Fruit fly (Drosophila melanogaster) whole organism, embryonic: Measurements from ENCODE around the gene Tomosyn.

Source experiments
- Atf3 ChIP-seq: fragments of 200-800 bp; sonication (Bioruptor generic); optimal IDR thresholded peaks from 3 replicates; lab custom pipeline; 2016; ENCODE audit warnings: missing biosample characterization, missing genetic modification characterization
- Blimp-1 ChIP-seq: fragments of 200-800 bp; sonication (Bioruptor generic); optimal IDR thresholded peaks from 3 replicates; lab custom pipeline; 2018; ENCODE audit warnings: missing biosample characterization, missing genetic modification characterization, mild to moderate bottlenecking, moderate library complexity, missing genetic modification reagents
- CG1024 ChIP-seq: fragments of 200-800 bp; sonication (Bioruptor generic); IDR thresholded peaks from 2 replicates; pipeline ENCODE4 v1.3.6; 2022; ENCODE audit warnings: missing biosample characterization, missing genetic modification characterization
- CG10462 ChIP-seq: fragments of 200-800 bp; sonication (Bioruptor generic); optimal IDR thresholded peaks from 2 replicates; lab custom pipeline; 2016; ENCODE audit warnings: missing biosample characterization, missing genetic modification characterization
- CG11085 ChIP-seq: fragments of 200-800 bp; sonication (Bioruptor generic); IDR thresholded peaks from 2 replicates; pipeline ENCODE4 v1.3.6; 2022; ENCODE audit warnings: missing biosample characterization, missing genetic modification characterization
- CG11504 ChIP-seq: fragments of 200-800 bp; sonication (Bioruptor generic); optimal IDR thresholded peaks from 3 replicates; lab custom pipeline; 2019; ENCODE audit warnings: missing biosample characterization, mild to moderate bottlenecking, missing genetic modification characterization, moderate library complexity
- CG13894 ChIP-seq: fragments of 200-800 bp; sonication (Bioruptor generic); optimal IDR thresholded peaks from 3 replicates; lab custom pipeline; 2018; ENCODE audit warnings: missing biosample characterization, mild to moderate bottlenecking, missing genetic modification characterization, moderate library complexity
- CG14710 ChIP-seq: fragments of 200-800 bp; sonication (Bioruptor generic); optimal IDR thresholded peaks from 3 replicates; lab custom pipeline; 2019; ENCODE audit warnings: missing biosample characterization, mild to moderate bottlenecking, missing genetic modification characterization, moderate library complexity
- CG15479 ChIP-seq: fragments of 200-800 bp; sonication (Bioruptor generic); optimal IDR thresholded peaks from 3 replicates; lab custom pipeline; 2019; ENCODE audit warnings: missing biosample characterization, mild to moderate bottlenecking, missing genetic modification characterization, moderate library complexity
- CG17328 ChIP-seq: fragments of 200-800 bp; sonication (Bioruptor generic); IDR thresholded peaks from 2 replicates; pipeline ENCODE4 v1.3.6; 2022; ENCODE audit warnings: missing biosample characterization, missing genetic modification characterization
- CG2116 ChIP-seq: fragments of 200-800 bp; sonication (Bioruptor generic); optimal IDR thresholded peaks from 3 replicates; lab custom pipeline; 2018; ENCODE audit warnings: missing biosample characterization, mild to moderate bottlenecking, missing genetic modification characterization
- CG3281 ChIP-seq: fragments of 200-800 bp; sonication (Bioruptor generic); optimal IDR thresholded peaks from 3 replicates; lab custom pipeline; 2017; ENCODE audit warnings: missing biosample characterization, mild to moderate bottlenecking, missing genetic modification characterization
- CG6272 ChIP-seq: fragments of 200-800 bp; sonication (Bioruptor generic); IDR thresholded peaks from 2 replicates; pipeline ENCODE4 v1.3.6; 2022; ENCODE audit warnings: missing biosample characterization, missing genetic modification characterization
- CG6689 ChIP-seq: fragments of 200-800 bp; sonication (Bioruptor generic); IDR thresholded peaks from 2 replicates; pipeline ENCODE4 v1.3.6; 2022; ENCODE audit warnings: missing biosample characterization, missing genetic modification characterization
- CG9609 ChIP-seq: fragments of 200-800 bp; sonication (Bioruptor generic); optimal IDR thresholded peaks from 3 replicates; lab custom pipeline; 2016; ENCODE audit warnings: missing biosample characterization, missing genetic modification characterization
- CG9932 ChIP-seq: fragments of 200-800 bp; sonication (Bioruptor generic); IDR thresholded peaks from 2 replicates; pipeline ENCODE4 v1.3.6; 2022; ENCODE audit warnings: missing biosample characterization, missing genetic modification characterization
- Camta ChIP-seq: fragments of 200-800 bp; sonication (Bioruptor generic); optimal IDR thresholded peaks from 2 replicates; lab custom pipeline; 2016; ENCODE audit warnings: missing biosample characterization, missing genetic modification characterization
- CrebB ChIP-seq: fragments of 200-800 bp; sonication (Bioruptor generic); optimal IDR thresholded peaks from 3 replicates; lab custom pipeline; 2018; ENCODE audit warnings: missing biosample characterization, mild to moderate bottlenecking, missing genetic modification characterization
- D19B ChIP-seq: fragments of 200-800 bp; sonication (Bioruptor generic); optimal IDR thresholded peaks from 2 replicates; lab custom pipeline; 2017; ENCODE audit warnings: missing biosample characterization, mild to moderate bottlenecking, missing genetic modification characterization
- HLH4C ChIP-seq: fragments of 200-800 bp; sonication (Bioruptor generic); IDR thresholded peaks from 3 replicates; pipeline ENCODE4 v1.3.6; 2022; ENCODE audit warnings: missing biosample characterization, missing genetic modification characterization; ENCODE audit not compliant: partially characterized antibody
- Jarid2 ChIP-seq: fragments of 200-800 bp; sonication (Bioruptor generic); optimal IDR thresholded peaks from 3 replicates; lab custom pipeline; 2017; ENCODE audit warnings: mild to moderate bottlenecking, missing biosample characterization, missing genetic modification reagents, missing genetic modification characterization
- Lpt ChIP-seq: fragments of >200 bp; optimal IDR thresholded peaks from 2 replicates; lab custom pipeline; 2018; ENCODE audit warnings: missing biosample characterization, missing genetic modification characterization
- MESR4 ChIP-seq: fragments of 200-800 bp; sonication (Bioruptor generic); optimal IDR thresholded peaks from 2 replicates; lab custom pipeline; 2018; ENCODE audit warnings: missing biosample characterization, mild to moderate bottlenecking, missing genetic modification characterization, moderate library complexity
- Opbp ChIP-seq: fragments of 200-800 bp; sonication (Bioruptor generic); IDR thresholded peaks from 3 replicates; pipeline ENCODE4 v1.3.6; 2022; ENCODE audit warnings: missing biosample characterization, missing genetic modification characterization; ENCODE audit not compliant: partially characterized antibody
- Side ChIP-seq: fragments of 200-800 bp; sonication (Bioruptor generic); optimal IDR thresholded peaks from 2 replicates; lab custom pipeline; 2016; ENCODE audit warnings: missing biosample characterization, missing genetic modification characterization
- Xbp1 ChIP-seq: fragments of 200-800 bp; sonication (Bioruptor generic); optimal IDR thresholded peaks from 3 replicates; lab custom pipeline; 2016; ENCODE audit warnings: missing biosample characterization, mild to moderate bottlenecking, missing genetic modification characterization
- ab ChIP-seq: fragments of 200-800 bp; sonication (Bioruptor generic); optimal IDR thresholded peaks from 2 replicates; lab custom pipeline; 2016; ENCODE audit warnings: missing biosample characterization, missing genetic modification characterization
- ase ChIP-seq: fragments of 200-800 bp; sonication (Bioruptor generic); IDR thresholded peaks from 3 replicates; pipeline ENCODE4 v1.3.6; 2022; ENCODE audit warnings: missing biosample characterization, missing genetic modification characterization
- cato ChIP-seq: fragments of 200-800 bp; sonication (Bioruptor generic); optimal IDR thresholded peaks from 2 replicates; lab custom pipeline; 2016; ENCODE audit warnings: missing biosample characterization, missing genetic modification characterization, borderline replicate concordance
- caup ChIP-seq: fragments of 200-800 bp; sonication (Bioruptor generic); optimal IDR thresholded peaks from 3 replicates; lab custom pipeline; 2017; ENCODE audit warnings: missing biosample characterization, mild to moderate bottlenecking, missing genetic modification characterization, moderate library complexity; ENCODE audit not compliant: severe bottlenecking
- chm ChIP-seq: fragments of 200-800 bp; sonication (Bioruptor generic); IDR thresholded peaks from 2 replicates; pipeline ENCODE4 v1.3.6; 2022; ENCODE audit warnings: missing biosample characterization, missing genetic modification characterization
- da ChIP-seq: fragments of 200-800 bp; sonication (Bioruptor generic); optimal IDR thresholded peaks from 2 replicates; lab custom pipeline; 2016; ENCODE audit warnings: missing biosample characterization, missing genetic modification characterization
- dm ChIP-seq: fragments of 200-800 bp; sonication (Bioruptor generic); optimal IDR thresholded peaks from 3 replicates; lab custom pipeline; 2016; ENCODE audit warnings: missing biosample characterization, missing genetic modification characterization
- ems ChIP-seq: fragments of 200-800 bp; sonication (Bioruptor generic); optimal IDR thresholded peaks from 3 replicates; lab custom pipeline; 2016; ENCODE audit warnings: missing biosample characterization, missing genetic modification characterization
- exex ChIP-seq: fragments of 200-800 bp; sonication (Bioruptor generic); optimal IDR thresholded peaks from 4 replicates; lab custom pipeline; 2018; ENCODE audit warnings: missing biosample characterization, mild to moderate bottlenecking, missing genetic modification characterization, moderate library complexity
- fru ChIP-seq: fragments of >200 bp; optimal IDR thresholded peaks from 2 replicates; lab custom pipeline; 2017
- gro ChIP-seq: fragments of 200-800 bp; sonication (Bioruptor generic); optimal IDR thresholded peaks from 2 replicates; lab custom pipeline; 2016; ENCODE audit warnings: missing biosample characterization, missing genetic modification characterization
- ind ChIP-seq: fragments of 200-800 bp; sonication (Bioruptor generic); optimal IDR thresholded peaks from 3 replicates; lab custom pipeline; 2016; ENCODE audit warnings: missing biosample characterization, missing genetic modification characterization
- kah ChIP-seq: fragments of 200-800 bp; sonication (Bioruptor generic); optimal IDR thresholded peaks from 2 replicates; lab custom pipeline; 2018; ENCODE audit warnings: missing biosample characterization, mild to moderate bottlenecking, missing genetic modification characterization
- kay ChIP-seq: fragments of 200-800 bp; sonication (Bioruptor generic); optimal IDR thresholded peaks from 2 replicates; lab custom pipeline; 2016; ENCODE audit warnings: missing biosample characterization, missing genetic modification characterization
- klu ChIP-seq: fragments of 200-800 bp; sonication (Bioruptor generic); IDR thresholded peaks from 2 replicates; pipeline ENCODE4 v1.3.6; 2022; ENCODE audit warnings: missing biosample characterization, missing genetic modification characterization
- lbe ChIP-seq: fragments of 200-800 bp; sonication (Bioruptor generic); optimal IDR thresholded peaks from 2 replicates; lab custom pipeline; 2016; ENCODE audit warnings: missing biosample characterization, mild to moderate bottlenecking, missing genetic modification characterization
- mirr ChIP-seq: fragments of 200-800 bp; sonication (Bioruptor generic); optimal IDR thresholded peaks from 3 replicates; lab custom pipeline; 2018; ENCODE audit warnings: missing biosample characterization, mild to moderate bottlenecking, missing genetic modification characterization
- p53 ChIP-seq: fragments of 200-800 bp; sonication (Bioruptor generic); optimal IDR thresholded peaks from 2 replicates; lab custom pipeline; 2016; ENCODE audit warnings: missing biosample characterization, missing genetic modification characterization
- pho ChIP-seq: fragments of 200-800 bp; sonication (Bioruptor generic); optimal IDR thresholded peaks from 2 replicates; lab custom pipeline; 2016; ENCODE audit warnings: missing biosample characterization, missing genetic modification characterization
- pita ChIP-seq: fragments of 200-800 bp; sonication (Bioruptor generic); optimal IDR thresholded peaks from 2 replicates; lab custom pipeline; 2017; ENCODE audit warnings: missing biosample characterization, mild to moderate bottlenecking, missing genetic modification characterization
- psq ChIP-seq: fragments of 200-800 bp; sonication (Bioruptor generic); optimal IDR thresholded peaks from 2 replicates; lab custom pipeline; 2017; ENCODE audit warnings: missing biosample characterization, missing genetic modification characterization
- ranshi ChIP-seq: fragments of 200-800 bp; sonication (Bioruptor generic); IDR thresholded peaks from 2 replicates; pipeline ENCODE4 v1.3.6; 2022; ENCODE audit warnings: missing biosample characterization, missing genetic modification characterization
- run ChIP-seq: fragments of 200-800 bp; sonication (Bioruptor generic); optimal IDR thresholded peaks from 3 replicates; lab custom pipeline; 2018; ENCODE audit warnings: missing biosample characterization, mild to moderate bottlenecking, missing genetic modification characterization
- shn ChIP-seq: fragments of 200-800 bp; sonication (Bioruptor generic); optimal IDR thresholded peaks from 3 replicates; lab custom pipeline; 2016; ENCODE audit warnings: missing biosample characterization, missing genetic modification characterization
- so ChIP-seq: fragments of 200-800 bp; sonication (Bioruptor generic); IDR thresholded peaks from 3 replicates; pipeline ENCODE4 v1.3.6; 2022; ENCODE audit warnings: missing biosample characterization, missing genetic modification characterization
- sqz ChIP-seq: fragments of 200-800 bp; sonication (Bioruptor generic); optimal IDR thresholded peaks from 3 replicates; lab custom pipeline; 2018; ENCODE audit warnings: missing biosample characterization, mild to moderate bottlenecking, missing genetic modification characterization

The Tomosyn gene

dm6 chrX:12653574-12653973, 22.2 kb downstream of the Tomosyn start, which contains the start of gene CkIalpha (continued):
- TF ChIP-seq pita, result no peak
- peak; percentile 92 for TF ChIP-seq CG9932 (GFP tag; lab: Robert Waterston, UW)
- TF ChIP-seq CG15479 (GFP tag; lab: Kevin White, UChicago), result no peak
- TF ChIP-seq CG6272, result peak; percentile 75
- TF ChIP-seq so (GFP tag; lab: Robert Waterston, UW), result 0 out of 3 replicates have a peak, but pooled peaks have one; percentile 36
- TF ChIP-seq lbe (GFP tag; lab: Kevin White, UChicago), result peak; percentile 72
- TF ChIP-seq gro (GFP tag; lab: Kevin White, UChicago), result peak; percentile 79
- peak; percentile 64 for TF ChIP-seq CG9609 (GFP tag; lab: Kevin White, UChicago)
- TF ChIP-seq Atf3 (GFP tag; lab: Kevin White, UChicago), result no peak
- peak; percentile 1 for TF ChIP-seq kay (GFP tag; lab: Kevin White, UChicago)
- no peak for TF ChIP-seq Camta
- no peak for TF ChIP-seq run
- peak; percentile 39; the same call in 1 of the 2 replicates for TF ChIP-seq CG17328 (GFP tag; lab: Robert Waterston, UW)
- no peak for TF ChIP-seq exex (tag; lab: Kevin White, UChicago)
- no peak for TF ChIP-seq Jarid2
- peak; percentile 27 for TF ChIP-seq CG3281 (GFP tag; lab: Kevin White, UChicago)
- no peak for TF ChIP-seq cato (GFP tag; lab: Kevin White, UChicago)
- TF ChIP-seq psq (GFP tag; lab: Kevin White, UChicago), result no peak
- no peak for TF ChIP-seq mirr (GFP tag; lab: Kevin White, UChicago)
- peak; percentile 64 for TF ChIP-seq Xbp1 (GFP tag; lab: Kevin White, UChicago)
- peak; percentile 56 for TF ChIP-seq caup (GFP tag; lab: Kevin White, UChicago)
- TF ChIP-seq CrebB (tag; lab: Kevin White, UChicago), result peak; percentile 7
- TF ChIP-seq kah, result peak; percentile 45
- TF ChIP-seq D19B (GFP tag; lab: Kevin White, UChicago), result no peak
- peak; percentile 21; the same call in 1 of the 2 replicates for TF ChIP-seq CG6689 (GFP tag; lab: Robert Waterston, UW)
- TF ChIP-seq shn (GFP tag; lab: Kevin White, UChicago), result peak; percentile 60
- 0 out of 2 replicates have a peak, but pooled peaks have one; percentile 8 for TF ChIP-seq ranshi (GFP tag; lab: Robert Waterston, UW)
- no peak for TF ChIP-seq CG11504
- TF ChIP-seq CG2116 (GFP tag; lab: Kevin White, UChicago), result peak; percentile 95
- TF ChIP-seq HLH4C (GFP tag; lab: Robert Waterston, UW), result peak; percentile 98
- TF ChIP-seq Lpt, result no peak
- no peak for TF ChIP-seq p53 (GFP tag; lab: Kevin White, UChicago)
- peak; percentile 58 for TF ChIP-seq ems (GFP tag; lab: Kevin White, UChicago)
- TF ChIP-seq chm (GFP tag; lab: Robert Waterston, UW), result no peak
- TF ChIP-seq Blimp-1 (GFP tag; lab: Kevin White, UChicago), result no peak
- peak; percentile 47; the same call in 1 of the 2 replicates for TF ChIP-seq CG1024 (GFP tag; lab: Robert Waterston, UW)
- TF ChIP-seq ab (GFP tag; lab: Kevin White, UChicago), result no peak
- TF ChIP-seq pho (GFP tag; lab: Kevin White, UChicago), result peak; percentile 78
- no peak for TF ChIP-seq CG10462 (GFP tag; lab: Kevin White, UChicago)
- TF ChIP-seq klu (GFP tag; lab: Robert Waterston, UW), result no peak
- TF ChIP-seq ind, result peak; percentile 60
- no peak for TF ChIP-seq ase (GFP tag; lab: Robert Waterston, UW)
- peak; percentile 27 for TF ChIP-seq dm (GFP tag; lab: Kevin White, UChicago)
- no peak for TF ChIP-seq fru
- no peak for TF ChIP-seq sqz (GFP tag; lab: Kevin White, UChicago)
- peak; percentile 93 for TF ChIP-seq CG14710
- no peak for TF ChIP-seq da (GFP tag; lab: Kevin White, UChicago)
- peak; percentile 98 for TF ChIP-seq Opbp (GFP tag; lab: Robert Waterston, UW)
- TF ChIP-seq MESR4 (GFP tag; lab: Kevin White, UChicago), result peak; percentile 52
- TF ChIP-seq CG11085 (GFP tag; lab: Robert Waterston, UW), result no peak; the same call in 1 of the 2 replicates
- TF ChIP-seq Side (GFP tag; lab: Kevin White, UChicago), result peak; percentile 15
- TF ChIP-seq CG13894 (tag; lab: Kevin White, UChicago), result peak; percentile 78
